Fruit fly (Drosophila melanogaster) Kc167 (cell line): ENCODE results near the gene CG14445.

Experiments
- Myc ChIP-seq: fragments of >200 bp; optimal IDR thresholded peaks from 2 replicates; lab custom pipeline; 2017; ENCODE audit warnings: missing external identifiers
- Sin3A ChIP-seq: fragments of >200 bp; optimal IDR thresholded peaks from 2 replicates; lab custom pipeline; 2018; ENCODE audit warnings: missing external identifiers
- h ChIP-seq: fragments of >200 bp; optimal IDR thresholded peaks from 3 replicates; lab custom pipeline; 2018; ENCODE audit warnings: missing external identifiers
- insv ChIP-seq: fragments of >200 bp; optimal IDR thresholded peaks from 3 replicates; lab custom pipeline; 2018; ENCODE audit warnings: missing external identifiers
- psq ChIP-seq: fragments of >200 bp; optimal IDR thresholded peaks from 2 replicates; lab custom pipeline; 2017; ENCODE audit warnings: missing external identifiers
- ttk ChIP-seq: sonication (Bioruptor generic); optimal IDR thresholded peaks from 2 replicates; lab custom pipeline; 2017; ENCODE audit warnings: missing external identifiers

CG14445 gene

DNA sequence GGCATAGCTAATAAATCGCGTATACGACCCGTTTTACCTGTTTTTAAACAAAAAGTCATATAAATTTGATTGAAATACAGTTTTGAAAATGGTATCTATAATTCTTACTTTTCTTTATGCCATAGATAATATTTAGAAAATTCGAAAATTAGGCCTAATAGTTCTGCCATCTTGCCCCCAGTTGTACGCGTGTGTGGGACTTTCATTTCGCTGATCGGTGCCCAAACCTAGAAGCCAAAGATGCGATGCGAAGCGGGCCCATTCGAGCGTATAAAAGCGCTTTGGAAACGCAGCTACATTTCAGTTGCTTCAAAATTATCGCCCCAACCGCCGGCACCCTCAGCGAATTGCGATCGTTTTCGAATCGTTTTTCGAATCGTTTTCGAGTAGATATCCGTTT is at the start of gene CG14445:
TSS of gene CG14445 (plus strand) at position 301 of the 400 bp plus-strand sequence.
- TF ChIP-seq h (lab: Kevin White, UChicago) (no peak), ttk (lab: Kevin White, UChicago) (no peak), insv (lab: Kevin White, UChicago) (no peak), psq (lab: Kevin White, UChicago) (no peak), Myc (no peak), Sin3A (lab: Kevin White, UChicago) (no peak)

- no peak for TF ChIP-seq Sin3A (lab: Kevin White, UChicago)
- TF ChIP-seq h (lab: Kevin White, UChicago) = no peak
- no peak for TF ChIP-seq ttk (lab: Kevin White, UChicago)
- TF ChIP-seq psq (lab: Kevin White, UChicago) = no peak
- no peak for TF ChIP-seq Myc
- TF ChIP-seq insv (lab: Kevin White, UChicago) = no peak
Observed at dm6 chrX:6192332-6192731, 44.8 kb upstream of the CG14445 start, which contains the start of gene Ca-alpha1T. Gene Ca-alpha1T, minus strand, starts transcription at chrX:6192483.

DNA sequence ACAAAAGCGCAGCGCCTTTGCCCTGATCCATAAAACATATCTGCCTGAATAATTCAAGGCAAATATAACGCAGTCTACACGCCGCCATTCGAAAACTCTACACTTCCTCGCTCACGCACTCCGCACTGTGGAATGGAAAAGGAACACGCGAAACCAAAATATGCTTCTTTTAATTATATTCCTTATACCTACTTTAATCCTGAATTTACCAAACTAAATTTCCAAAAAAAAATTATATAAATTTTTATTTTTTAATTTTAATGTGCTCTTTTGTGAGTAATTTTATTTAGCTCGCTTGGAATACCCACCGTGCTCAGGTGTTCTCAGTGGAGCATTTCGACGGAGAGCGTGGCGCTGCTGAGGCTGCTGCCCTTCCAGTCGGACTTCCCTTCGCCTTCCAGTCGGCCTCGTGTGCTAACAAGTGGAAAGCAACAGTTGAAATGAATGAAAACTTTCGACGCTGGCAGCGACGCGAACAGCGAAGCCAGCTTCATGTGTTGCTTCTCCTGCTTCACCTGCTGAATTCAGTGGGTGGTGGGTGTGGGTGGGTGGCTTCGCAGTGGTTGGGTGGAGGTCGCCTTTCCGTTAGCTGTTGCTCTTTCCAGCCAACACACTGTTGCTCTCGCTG is 43.8 kb upstream of the CG14445 start:
- no peak for TF ChIP-seq h (lab: Kevin White, UChicago)
- TF ChIP-seq Myc = no peak
- TF ChIP-seq Sin3A (lab: Kevin White, UChicago) = no peak
- no peak for TF ChIP-seq insv (lab: Kevin White, UChicago)
- no peak for TF ChIP-seq psq (lab: Kevin White, UChicago)
- TF ChIP-seq ttk (lab: Kevin White, UChicago) = no peak

- TF ChIP-seq Sin3A (lab: Kevin White, UChicago) (no peak), ttk (lab: Kevin White, UChicago) (no peak), h (lab: Kevin White, UChicago) (no peak), insv (lab: Kevin White, UChicago) (no peak)
Observed at dm6 chrX:6196339-6196738, 40.8 kb upstream of the CG14445 start, which contains the start of gene CG32750. Gene CG32750, minus strand, starts transcription at chrX:6196439.

dm6 chrX:6198554-6198953 is 38.6 kb upstream of the CG14445 start, which contains the start of gene CG32751:
Gene CG32751, minus strand, starts transcription at chrX:6198654.
- TF ChIP-seq Myc (no peak), Sin3A (lab: Kevin White, UChicago) (no peak), h (lab: Kevin White, UChicago) (no peak), insv (lab: Kevin White, UChicago) (no peak), ttk (lab: Kevin White, UChicago) (no peak), psq (lab: Kevin White, UChicago) (no peak)

dm6 chrX:6199791-6200190 is 37.3 kb upstream of the CG14445 start, which contains the start of gene CG43090:
Gene CG43090, minus strand, starts transcription at chrX:6199891.
- TF ChIP-seq insv (lab: Kevin White, UChicago) = no peak
- TF ChIP-seq psq (lab: Kevin White, UChicago) = no peak
- no peak for TF ChIP-seq Myc
- TF ChIP-seq Sin3A (lab: Kevin White, UChicago) = no peak
- TF ChIP-seq h (lab: Kevin White, UChicago) = no peak
- no peak for TF ChIP-seq ttk (lab: Kevin White, UChicago)

DNA sequence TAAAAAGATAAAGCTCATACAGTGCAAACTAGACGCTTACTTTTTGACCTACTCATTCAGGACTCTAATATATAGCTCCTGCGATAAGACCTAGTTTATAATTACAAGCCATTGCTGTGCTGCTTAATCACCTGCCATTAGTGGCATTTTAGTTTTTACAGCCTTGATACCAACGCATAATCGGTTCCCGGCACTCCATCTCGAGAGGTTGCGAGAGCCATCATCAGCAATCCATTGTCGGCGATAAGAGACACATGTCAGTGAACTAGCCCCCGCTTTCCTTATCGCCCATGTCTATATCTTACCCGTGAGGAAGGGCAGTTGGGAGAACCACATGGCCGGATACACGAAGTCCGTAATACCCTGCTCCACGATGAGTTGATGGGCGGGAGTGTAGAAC is 35.7 kb upstream of the CG14445 start:
- TF ChIP-seq Sin3A (lab: Kevin White, UChicago) = no peak

DNA sequence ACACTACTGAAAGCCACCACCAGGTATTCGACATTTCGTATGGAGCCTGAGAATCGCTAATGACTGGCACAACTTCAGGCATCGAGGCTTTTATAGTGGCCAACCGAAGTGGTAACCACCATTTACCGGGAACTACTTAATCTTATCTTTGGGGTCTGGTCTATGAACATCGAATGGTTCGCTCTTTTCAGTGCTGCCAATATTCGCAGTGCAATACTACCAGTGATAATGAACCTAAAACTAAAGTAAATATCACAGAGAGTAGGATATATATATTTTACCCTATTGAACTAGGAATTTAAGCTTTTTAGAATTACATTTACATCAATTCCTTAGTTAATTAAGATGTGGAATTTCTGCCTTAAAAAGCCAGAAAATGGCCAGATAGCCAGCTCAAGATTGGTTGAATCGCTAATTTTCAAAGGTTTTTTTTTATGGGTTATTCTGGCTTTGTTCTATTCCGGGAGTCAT is 34.6 kb upstream of the CG14445 start, which contains the start of gene vanin-like:
TSS of gene vanin-like (minus strand) at position 51 of the 471 bp plus-strand sequence.
- TF ChIP-seq Sin3A (lab: Kevin White, UChicago) (no peak), insv (lab: Kevin White, UChicago) (no peak), psq (lab: Kevin White, UChicago) (no peak), ttk (lab: Kevin White, UChicago) (no peak), Myc (no peak), h (lab: Kevin White, UChicago) (no peak)

dm6 chrX:6205099-6205498 is 32.0 kb upstream of the CG14445 start:
- no peak for TF ChIP-seq Myc
- TF ChIP-seq Sin3A (lab: Kevin White, UChicago) = no peak
- TF ChIP-seq ttk (lab: Kevin White, UChicago) = no peak
- no peak for TF ChIP-seq insv (lab: Kevin White, UChicago)
- TF ChIP-seq h (lab: Kevin White, UChicago) = no peak
- no peak for TF ChIP-seq psq (lab: Kevin White, UChicago)

DNA sequence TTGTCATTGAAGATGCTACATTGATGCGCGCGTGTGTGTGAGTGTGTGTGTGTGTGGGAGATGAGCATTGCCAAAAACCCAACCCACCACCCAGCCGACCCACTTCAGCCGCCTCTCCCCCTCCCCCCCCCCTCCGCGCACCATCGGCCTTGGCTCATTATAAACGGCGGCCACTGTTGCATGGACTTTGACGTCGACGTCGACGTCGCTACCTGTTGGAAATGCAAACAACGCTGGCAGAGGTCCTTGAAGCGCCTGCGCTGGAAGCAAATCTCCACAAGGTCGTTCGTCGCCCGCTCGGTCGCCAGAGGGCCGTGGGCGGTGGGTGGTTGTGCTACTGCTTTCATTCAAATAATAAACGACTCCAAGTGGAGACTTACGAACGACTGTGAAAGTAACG is 20.5 kb upstream of the CG14445 start:
- TF ChIP-seq psq (lab: Kevin White, UChicago) (no peak), Myc (no peak), ttk (lab: Kevin White, UChicago) (no peak), Sin3A (lab: Kevin White, UChicago) (no peak), h (lab: Kevin White, UChicago) (no peak), insv (lab: Kevin White, UChicago) (no peak)

DNA sequence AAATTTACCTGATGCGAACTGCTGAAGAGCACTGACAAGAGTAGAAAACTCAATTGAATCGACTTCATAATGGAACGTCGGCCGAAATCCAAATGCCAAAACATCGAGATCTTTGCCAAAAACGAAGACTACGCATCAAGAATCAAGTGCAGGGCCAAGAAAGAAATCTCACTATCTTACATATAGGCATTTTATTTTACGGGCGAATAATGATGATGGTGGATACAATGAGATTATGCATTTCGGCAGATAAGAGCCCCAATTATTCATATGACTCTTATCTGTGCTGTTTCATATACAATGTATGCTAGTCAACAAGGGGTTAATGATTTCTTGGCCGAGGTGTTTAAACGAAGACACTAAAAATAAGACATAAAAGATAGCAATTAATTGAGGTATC is 17.9 kb upstream of the CG14445 start, which contains the start of gene Btnd:
TSS of gene Btnd (minus strand) at position 101 of the 400 bp plus-strand sequence.
- TF ChIP-seq insv (lab: Kevin White, UChicago) = no peak
- TF ChIP-seq ttk (lab: Kevin White, UChicago) = no peak
- TF ChIP-seq Myc = no peak
- TF ChIP-seq h (lab: Kevin White, UChicago) = no peak
- TF ChIP-seq psq (lab: Kevin White, UChicago) = no peak
- no peak for TF ChIP-seq Sin3A (lab: Kevin White, UChicago)

- TF ChIP-seq Sin3A (lab: Kevin White, UChicago) = no peak
- TF ChIP-seq Myc = no peak
- TF ChIP-seq insv (lab: Kevin White, UChicago) = no peak
- no peak for TF ChIP-seq h (lab: Kevin White, UChicago)
- TF ChIP-seq psq (lab: Kevin White, UChicago) = no peak
- TF ChIP-seq ttk (lab: Kevin White, UChicago) = no peak
Observed at dm6 chrX:6219845-6220345, 17.2 kb upstream of the CG14445 start, which contains the start of gene Efr. Gene Efr, plus strand, starts transcription at chrX:6219957.
